Worm (Caenorhabditis elegans) whole organism, early embryonic: Measurements from ENCODE around the gene F09E5.3.

Experiments
- B0310.2 ChIP-seq: sonication (generic microtip); optimal IDR thresholded peaks from 2 replicates; lab custom pipeline; 2016; ENCODE audit warnings: mild to moderate bottlenecking, missing genetic modification characterization, missing compliant biosample characterization
- F13C5.2 ChIP-seq: sonication (generic microtip); optimal IDR thresholded peaks from 2 replicates; lab custom pipeline; 2017; ENCODE audit warnings: mild to moderate bottlenecking, missing genetic modification characterization, inconsistent platforms, missing compliant biosample characterization
- aly-1 ChIP-seq: sonication (generic microtip); optimal IDR thresholded peaks from 2 replicates; lab custom pipeline; 2016; ENCODE audit warnings: missing genetic modification characterization, missing compliant biosample characterization
- ama-1 ChIP-seq: fragments of 150-350 bp; optimal IDR thresholded peaks from 2 replicates; lab custom pipeline; 2014
- ceh-13 ChIP-seq: fragments of 200-800 bp; sonication (Bioruptor generic); optimal IDR thresholded peaks from 2 replicates; lab custom pipeline; 2018; ENCODE audit warnings: mild to moderate bottlenecking, missing genetic modification characterization, missing compliant biosample characterization
- ceh-36 ChIP-seq: sonication (generic microtip); optimal IDR thresholded peaks from 2 replicates; lab custom pipeline; 2016; ENCODE audit warnings: missing genetic modification characterization, inconsistent platforms, missing compliant biosample characterization
- ets-7 ChIP-seq: sonication (generic microtip); optimal IDR thresholded peaks from 2 replicates; lab custom pipeline; 2016; ENCODE audit warnings: missing genotype, missing genetic modification characterization, missing compliant biosample characterization
- flt-1 ChIP-seq: fragments of 200-800 bp; sonication (Bioruptor generic); IDR thresholded peaks from 2 replicates; pipeline ENCODE4 v1.3.6; 2022; ENCODE audit warnings: missing genetic modification characterization, missing compliant biosample characterization
- hmbx-1 ChIP-seq: sonication (generic microtip); optimal IDR thresholded peaks from 2 replicates; lab custom pipeline; 2016; ENCODE audit warnings: mild to moderate bottlenecking, missing genetic modification characterization, missing compliant biosample characterization
- hmg-4 ChIP-seq: fragments of 200-800 bp; sonication (Bioruptor generic); optimal IDR thresholded peaks from 2 replicates; lab custom pipeline; 2018; ENCODE audit warnings: mild to moderate bottlenecking, missing genetic modification characterization, missing compliant biosample characterization
- hnd-1 ChIP-seq: sonication (generic microtip); optimal IDR thresholded peaks from 2 replicates; lab custom pipeline; 2016; ENCODE audit warnings: missing genetic modification characterization, missing compliant biosample characterization
- pes-1 ChIP-seq: fragments of 200-800 bp; sonication (Bioruptor generic); IDR thresholded peaks from 2 replicates; pipeline ENCODE4 v1.3.6; 2022; ENCODE audit warnings: missing genetic modification reagents, missing genetic modification characterization, missing compliant biosample characterization
- scrt-1 ChIP-seq: fragments of 200-800 bp; sonication (Bioruptor generic); IDR thresholded peaks from 2 replicates; pipeline ENCODE4 v1.3.6; 2022; ENCODE audit warnings: missing genetic modification characterization, missing compliant biosample characterization
- sea-1 ChIP-seq: fragments of 200-800 bp; sonication (Bioruptor generic); conservative IDR thresholded peaks from 2 replicates; pipeline ENCODE4 v1.3.6; 2022; ENCODE audit warnings: missing genetic modification characterization, missing compliant biosample characterization
- tbx-11 ChIP-seq: fragments of 200-800 bp; sonication (Bioruptor generic); IDR thresholded peaks from 2 replicates; pipeline ENCODE4 v1.3.6; 2022; ENCODE audit warnings: missing genetic modification characterization, missing compliant biosample characterization
- tbx-37 ChIP-seq: fragments of 200-800 bp; sonication (Bioruptor generic); conservative IDR thresholded peaks from 2 replicates; pipeline ENCODE4 v1.3.6; 2022; ENCODE audit warnings: missing genetic modification reagents, missing genetic modification characterization, missing compliant biosample characterization
- tra-4 ChIP-seq: sonication (generic microtip); optimal IDR thresholded peaks from 2 replicates; lab custom pipeline; 2017; ENCODE audit warnings: missing genetic modification characterization, missing compliant biosample characterization

F09E5.3 gene

ce11 chrII:5350357-5350756, 23.4 kb upstream of the F09E5.3 start, which contains the start of gene F09E5.8:
Gene F09E5.8, plus strand, starts transcription at chrII:5350669.
- TF ChIP-seq pes-1 (GFP tag; lab: Robert Waterston, UW) (peak; percentile 81), tbx-11 (peak; percentile 76), scrt-1 (GFP tag; lab: Robert Waterston, UW) (0 out of 2 replicates have a peak, but pooled peaks have one; percentile 35)

DNA sequence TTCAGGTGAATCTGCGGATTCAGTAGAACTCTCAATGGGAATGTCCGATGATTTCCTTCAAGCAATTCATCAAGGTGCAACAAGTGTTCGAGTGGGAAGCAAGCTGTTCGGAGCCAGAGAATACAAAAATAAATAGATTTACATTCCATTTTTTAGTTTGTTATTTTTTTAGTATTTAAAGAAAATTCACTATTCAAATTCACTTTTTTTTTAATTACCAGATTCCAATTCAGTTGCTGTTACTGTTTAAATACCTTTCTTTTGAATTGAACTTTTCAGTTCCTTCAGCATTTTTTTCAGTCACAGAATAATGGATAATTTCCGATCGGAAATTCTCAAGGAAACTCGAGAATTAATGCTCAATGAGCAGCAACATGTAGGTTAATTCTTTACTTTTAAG, 22.0 kb upstream of the F09E5.3 start, which contains the start of gene F09E5.7:
F09E5.7 (plus strand) TSS at position 301 of the 400 bp plus-strand sequence.
- no peak for TF ChIP-seq sea-1 (GFP tag; lab: Robert Waterston, UW)
- TF ChIP-seq flt-1 (GFP tag; lab: Robert Waterston, UW): no peak
- TF ChIP-seq ets-7 (tag; lab: Kevin White, UChicago): no peak
- no peak for TF ChIP-seq tbx-11
- TF ChIP-seq hmbx-1: no peak
- TF ChIP-seq pes-1 (GFP tag; lab: Robert Waterston, UW): no peak
- TF ChIP-seq ceh-13 (GFP tag; lab: Kevin White, UChicago): no peak
- TF ChIP-seq ceh-36: no peak

DNA sequence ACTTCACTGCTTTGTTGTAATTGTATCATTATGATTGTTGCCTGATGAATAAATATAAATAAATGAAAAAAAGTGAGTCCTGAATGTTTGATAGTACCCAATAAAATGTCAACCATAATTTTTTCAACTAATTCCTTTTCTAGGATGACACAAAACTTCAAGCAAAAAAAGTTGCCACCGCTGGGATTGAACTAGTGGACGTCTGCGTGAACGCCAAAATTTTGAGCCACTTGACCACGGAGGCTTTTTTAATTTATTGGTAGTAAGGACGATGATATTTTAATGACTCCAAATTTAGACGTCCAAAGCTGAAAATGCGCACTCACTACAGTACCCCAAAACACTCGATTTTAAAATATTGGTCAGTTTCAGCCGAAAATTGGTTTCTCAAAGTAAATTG, 20.2 kb upstream of the F09E5.3 start:
- TF ChIP-seq scrt-1 (GFP tag; lab: Robert Waterston, UW) (no peak), pes-1 (GFP tag; lab: Robert Waterston, UW) (peak; percentile 46; the same call in 1 of the 2 replicates), B0310.2 (tag; lab: Kevin White, UChicago) (no peak)

DNA sequence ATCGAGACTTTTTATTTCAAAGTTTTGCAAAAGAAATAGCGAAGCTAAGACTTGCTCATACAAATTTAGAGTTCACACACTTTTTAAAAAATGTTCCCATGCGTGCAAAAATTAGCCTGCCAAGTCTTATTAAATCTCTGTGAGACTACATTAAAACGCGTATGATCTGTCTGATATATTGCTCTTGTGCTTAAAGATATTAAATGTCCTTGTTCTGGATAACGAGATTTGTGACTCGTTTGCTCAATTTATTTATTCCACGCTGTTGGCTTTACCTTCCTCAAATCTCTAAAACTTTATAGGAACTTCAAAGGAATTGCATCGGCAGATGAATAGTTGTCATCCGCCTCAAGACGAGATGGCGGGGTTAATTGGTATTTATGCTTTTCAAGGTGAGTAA, 18.4 kb upstream of the F09E5.3 start, which contains the start of gene srg-69:
srg-69 (plus strand) TSS at position 301 of the 400 bp plus-strand sequence.
- no peak for TF ChIP-seq ceh-36
- no peak for TF ChIP-seq flt-1 (GFP tag; lab: Robert Waterston, UW)
- TF ChIP-seq sea-1 (GFP tag; lab: Robert Waterston, UW): no peak
- TF ChIP-seq hmbx-1: no peak
- TF ChIP-seq F13C5.2 (tag; lab: Kevin White, UChicago): no peak
- no peak for TF ChIP-seq tbx-37 (GFP tag; lab: Robert Waterston, UW)
- no peak for TF ChIP-seq hnd-1 (tag; lab: Kevin White, UChicago)

- TF ChIP-seq tbx-11: 0 out of 2 replicates have a peak, but pooled peaks have one; percentile 42
- 0 out of 2 replicates have a peak, but pooled peaks have one; percentile 23 for TF ChIP-seq sea-1 (GFP tag; lab: Robert Waterston, UW)
- TF ChIP-seq hnd-1 (tag; lab: Kevin White, UChicago): no peak
- peak; percentile 74 for TF ChIP-seq pes-1 (GFP tag; lab: Robert Waterston, UW)
- no peak for TF ChIP-seq B0310.2 (tag; lab: Kevin White, UChicago)
- no peak for TF ChIP-seq scrt-1 (GFP tag; lab: Robert Waterston, UW)
- TF ChIP-seq aly-1 (tag; lab: Kevin White, UChicago): no peak
- no peak for TF ChIP-seq hmbx-1
- peak; percentile 74 for TF ChIP-seq hmg-4 (GFP tag; lab: Kevin White, UChicago)
- TF ChIP-seq ceh-13 (GFP tag; lab: Kevin White, UChicago): peak; percentile 21
- peak; percentile 23 for TF ChIP-seq ets-7 (tag; lab: Kevin White, UChicago)
- no peak for TF ChIP-seq ama-1 (lab: Kevin White, UChicago)
- peak; percentile 79 for TF ChIP-seq tbx-37 (GFP tag; lab: Robert Waterston, UW)
- no peak for TF ChIP-seq ceh-36
- no peak for TF ChIP-seq tra-4 (tag; lab: Kevin White, UChicago)
- peak; percentile 61 for TF ChIP-seq F13C5.2 (tag; lab: Kevin White, UChicago)
- TF ChIP-seq flt-1 (GFP tag; lab: Robert Waterston, UW): 0 out of 2 replicates have a peak, but pooled peaks have one; percentile 11
Measured at ce11 chrII:5358137-5358745, 15.6 kb upstream of the F09E5.3 start, which contains the start of the genes F09E5.11 and bmy-1. Gene F09E5.11, minus strand, starts transcription at chrII:5358187. Gene bmy-1, plus strand, starts transcription at chrII:5358695.

DNA sequence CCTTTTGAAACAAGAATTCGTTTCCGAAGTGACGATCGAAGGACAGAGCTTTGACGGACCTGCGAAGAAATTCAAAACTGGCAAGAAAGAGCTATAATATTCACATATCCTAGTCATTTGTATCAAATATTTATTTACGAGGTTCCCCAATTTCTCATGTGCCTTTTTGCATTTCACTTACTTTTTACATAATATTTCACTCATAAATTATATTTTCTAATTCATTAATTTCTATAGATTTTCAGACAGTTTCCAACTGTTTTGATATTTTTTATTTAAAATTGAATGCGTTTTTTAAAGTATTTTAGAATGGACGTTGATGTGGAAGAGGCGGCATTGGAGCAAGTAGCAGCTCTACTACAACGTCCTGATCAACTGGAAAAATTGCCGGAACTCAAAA, 14.5 kb upstream of the F09E5.3 start, which contains the start of gene sec-6:
sec-6 (plus strand) TSS at position 301 of the 400 bp plus-strand sequence.
- TF ChIP-seq hmbx-1: no peak
- no peak for TF ChIP-seq hmg-4 (GFP tag; lab: Kevin White, UChicago)

DNA sequence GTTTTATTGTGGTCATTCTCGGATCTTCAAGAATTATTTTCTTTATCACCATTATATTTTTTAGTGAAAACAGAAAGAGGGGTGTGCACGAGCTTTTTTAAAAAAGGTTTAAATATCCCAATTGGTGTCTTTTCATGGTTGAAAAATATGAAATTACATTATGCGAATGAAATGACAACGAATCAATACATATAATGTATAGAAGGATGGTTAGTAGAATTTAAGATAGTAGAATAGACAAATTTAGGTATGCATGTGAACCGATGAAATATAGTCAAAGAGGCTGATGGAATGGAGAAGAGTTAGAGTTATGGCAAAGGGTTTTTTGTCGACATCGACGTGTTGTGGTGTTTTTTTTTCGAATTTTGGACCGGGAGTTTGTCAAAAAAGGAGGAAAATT, 9.3 kb upstream of the F09E5.3 start:
- TF ChIP-seq ama-1 (lab: Kevin White, UChicago) (no peak), F13C5.2 (tag; lab: Kevin White, UChicago) (no peak), hmg-4 (GFP tag; lab: Kevin White, UChicago) (no peak), ceh-36 (no peak), sea-1 (GFP tag; lab: Robert Waterston, UW) (no peak), tbx-11 (no peak), ceh-13 (GFP tag; lab: Kevin White, UChicago) (no peak), tbx-37 (GFP tag; lab: Robert Waterston, UW) (no peak), ets-7 (tag; lab: Kevin White, UChicago) (no peak), hnd-1 (tag; lab: Kevin White, UChicago) (no peak)

DNA sequence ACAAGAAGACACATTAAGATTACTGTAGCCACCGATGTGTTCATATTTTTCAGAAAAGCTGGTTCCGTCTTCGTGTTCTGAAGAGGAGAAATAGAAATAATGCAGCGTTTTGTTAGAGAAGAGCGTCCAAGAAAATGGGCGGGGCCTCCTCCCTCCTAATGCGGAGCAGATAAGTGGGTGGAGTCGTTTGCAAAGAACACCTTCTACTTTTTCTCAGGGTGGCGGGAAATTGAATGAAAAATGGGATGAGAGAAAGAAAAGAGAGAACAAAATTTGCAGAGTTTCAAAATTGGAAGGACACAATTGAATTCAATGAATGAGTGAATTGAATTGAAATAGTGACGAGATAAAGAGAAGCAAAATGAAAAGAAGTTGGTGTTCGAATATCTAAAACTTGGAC, 8.2 kb upstream of the F09E5.3 start, which contains the start of gene F09E5.16:
F09E5.16 (minus strand) TSS at position 101 of the 400 bp plus-strand sequence.
- no peak for TF ChIP-seq hmbx-1
- no peak for TF ChIP-seq flt-1 (GFP tag; lab: Robert Waterston, UW)
- TF ChIP-seq tra-4 (tag; lab: Kevin White, UChicago): no peak
- no peak for TF ChIP-seq tbx-37 (GFP tag; lab: Robert Waterston, UW)
